Worm (Caenorhabditis elegans): Measurements from ENCODE around the gene str-162.

Gene str-162

DNA sequence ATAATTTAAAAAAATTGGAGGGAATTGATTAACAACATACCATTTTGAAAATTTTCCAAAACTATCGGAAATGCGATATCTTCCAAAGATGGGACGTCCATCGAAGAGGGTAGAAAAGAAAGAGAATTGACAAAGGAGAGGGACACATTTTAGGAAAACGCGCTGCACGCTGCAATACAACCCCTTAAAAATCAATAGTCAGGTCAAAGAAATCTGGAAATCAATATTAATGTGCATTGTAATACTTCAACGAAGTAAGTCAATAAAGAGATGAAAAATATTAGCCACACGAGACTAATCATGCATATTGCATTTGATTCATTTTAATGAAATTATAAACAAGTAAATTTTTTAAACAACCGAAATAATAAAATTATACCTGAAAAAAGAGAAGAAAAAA, 22.8 kb upstream of the str-162 start, which contains the start of gene Y9C9A.13:
TSS of gene Y9C9A.13 (minus strand) at position 101 of the 400 bp plus-strand sequence.
- TF ChIP-seq nhr-237 (tag; optimal IDR thresholded peaks at IDR 0.05) (no peak), lin-32 (GFP tag; optimal IDR thresholded peaks at IDR 0.05) (no peak), cnd-1 (tag; optimal IDR thresholded peaks at IDR 0.05) (no peak), sptf-1 (tag; optimal IDR thresholded peaks at IDR 0.05) (no peak), elt-3 (tag; optimal IDR thresholded peaks at IDR 0.05) (no peak), lin-13 (tag; optimal IDR thresholded peaks at IDR 0.05) (no peak), blmp-1 (tag; optimal IDR thresholded peaks at IDR 0.05) (no peak), snpc-4 (tag; optimal IDR thresholded peaks at IDR 0.05) (no peak), mab-5 (tag; optimal IDR thresholded peaks at IDR 0.05) (no peak), ceh-43 (GFP tag; optimal IDR thresholded peaks at IDR 0.05) (no peak), ztf-11 (tag; optimal IDR thresholded peaks at IDR 0.05) (no peak)

DNA sequence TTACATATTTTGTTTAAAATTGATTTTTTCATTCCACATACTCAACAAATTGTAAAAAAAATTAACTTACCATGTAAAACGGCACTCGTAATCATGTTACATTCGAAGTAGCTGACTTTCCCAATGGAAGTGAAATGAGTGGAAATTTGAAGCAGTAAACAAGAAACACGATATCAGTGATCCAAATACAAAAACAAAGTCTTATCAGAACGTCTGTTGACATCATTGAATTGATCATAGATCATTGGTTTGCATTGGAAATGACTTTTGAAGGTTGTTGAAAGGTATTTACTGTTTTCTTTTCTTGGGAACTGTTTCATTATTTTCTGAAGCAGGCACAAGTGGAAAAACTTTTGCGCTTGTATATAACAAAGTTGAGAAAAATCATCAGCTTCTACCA, 16.2 kb upstream of the str-162 start, which contains the start of gene Y9C9A.16:
TSS of gene Y9C9A.16 (minus strand) at position 131 of the 400 bp plus-strand sequence.
- no peak for TF ChIP-seq unc-62 (GFP tag; optimal IDR thresholded peaks at IDR 0.05)
- TF ChIP-seq unc-120 (tag; optimal IDR thresholded peaks at IDR 0.05; ENCODE audit: poor library complexity, severe bottlenecking): no peak
- TF ChIP-seq hlh-1 (tag; optimal IDR thresholded peaks at IDR 0.05): no peak
- no peak for TF ChIP-seq tbx-8 (GFP tag; optimal IDR thresholded peaks at IDR 0.05)

DNA sequence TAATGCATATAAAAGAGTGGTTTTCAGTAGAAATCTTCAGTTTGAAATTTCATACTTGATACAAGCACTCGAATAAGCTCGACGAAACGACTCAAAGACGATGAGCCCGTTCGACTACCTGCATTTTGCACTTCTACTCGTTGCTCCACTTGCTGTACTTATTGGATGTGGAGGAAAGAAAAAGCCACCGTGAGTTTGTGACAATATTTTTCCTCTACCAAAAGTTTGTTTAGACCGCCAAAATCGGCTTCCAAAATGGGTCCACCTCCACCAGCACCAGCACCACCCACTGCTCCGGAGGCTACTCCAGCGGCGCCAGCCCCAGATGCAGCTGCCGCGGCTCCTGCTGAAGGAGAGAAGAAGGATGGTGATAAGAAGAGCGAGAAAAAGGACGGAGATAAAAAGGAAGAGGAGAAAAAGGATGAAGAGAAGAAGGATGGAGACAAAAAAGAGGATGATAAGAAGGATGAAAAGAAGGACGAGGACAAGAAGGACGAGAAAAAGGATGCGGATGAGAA, 15.0 kb upstream of the str-162 start, which contains the start of gene E03H12.5:
TSS of gene E03H12.5 (plus strand) at position 51 of the 518 bp plus-strand sequence.
- TF ChIP-seq nhr-76 (tag; optimal IDR thresholded peaks at IDR 0.05): no peak
- TF ChIP-seq ces-1 (GFP tag; optimal IDR thresholded peaks at IDR 0.05): no peak
- no peak for TF ChIP-seq zip-8 (tag; optimal IDR thresholded peaks at IDR 0.05)
- TF ChIP-seq unc-39 (tag; optimal IDR thresholded peaks at IDR 0.05): no peak
- no peak for TF ChIP-seq elt-3 (tag; optimal IDR thresholded peaks at IDR 0.05)
- no peak for TF ChIP-seq ztf-11 (tag; optimal IDR thresholded peaks at IDR 0.05)
- no peak for TF ChIP-seq nhr-12 (tag; optimal IDR thresholded peaks at IDR 0.05)
- TF ChIP-seq cnd-1 (tag; optimal IDR thresholded peaks at IDR 0.05): no peak
- no peak for TF ChIP-seq mep-1 (tag; optimal IDR thresholded peaks at IDR 0.05)
- TF ChIP-seq sptf-1 (tag; optimal IDR thresholded peaks at IDR 0.05): no peak
- TF ChIP-seq bed-3 (GFP tag; optimal IDR thresholded peaks at IDR 0.05): no peak
- no peak for TF ChIP-seq elt-1 (tag; optimal IDR thresholded peaks at IDR 0.05; ENCODE audit: borderline replicate concordance, insufficient read depth)
- no peak for TF ChIP-seq blmp-1 (tag; optimal IDR thresholded peaks at IDR 0.05)
- no peak for TF ChIP-seq flh-1 (GFP tag; optimal IDR thresholded peaks at IDR 0.05)
- TF ChIP-seq ceh-83 (GFP tag; optimal IDR thresholded peaks at IDR 0.05): no peak
- TF ChIP-seq ham-2 (GFP tag; optimal IDR thresholded peaks at IDR 0.05): no peak
- no peak for TF ChIP-seq snpc-4 (tag; optimal IDR thresholded peaks at IDR 0.05)
- TF ChIP-seq drap-1 (GFP tag; optimal IDR thresholded peaks at IDR 0.05): no peak
- no peak for TF ChIP-seq lin-13 (tag; optimal IDR thresholded peaks at IDR 0.05)
- no peak for TF ChIP-seq mab-5 (tag; optimal IDR thresholded peaks at IDR 0.05)

DNA sequence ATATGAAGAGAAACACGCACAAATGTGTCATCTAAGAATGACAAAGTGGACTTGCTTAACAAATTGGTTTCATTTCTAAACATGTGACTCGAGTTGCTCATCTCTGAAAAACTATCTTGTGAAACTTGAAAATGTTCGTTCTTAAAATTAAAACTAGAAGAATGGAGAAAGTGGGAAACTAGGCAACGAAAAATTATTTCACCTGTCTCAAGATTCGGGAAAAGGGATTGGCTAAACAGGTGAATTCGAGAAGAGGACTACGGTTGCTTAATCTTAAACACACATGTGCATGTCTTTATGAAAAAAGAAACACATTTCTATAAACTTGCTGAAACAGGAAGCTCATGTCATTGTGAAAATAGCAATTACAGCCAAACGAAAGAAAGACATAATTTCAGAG, 11.2 kb upstream of the str-162 start, which contains the start of gene srz-24:
TSS of gene srz-24 (minus strand) at position 101 of the 400 bp plus-strand sequence.
- TF ChIP-seq zip-8 (tag; optimal IDR thresholded peaks at IDR 0.05) (no peak), snpc-4 (tag; optimal IDR thresholded peaks at IDR 0.05) (no peak), ceh-83 (GFP tag; optimal IDR thresholded peaks at IDR 0.05) (no peak), mep-1 (tag; optimal IDR thresholded peaks at IDR 0.05) (no peak), ceh-39 (tag; optimal IDR thresholded peaks at IDR 0.05) (no peak), mls-2 (tag; optimal IDR thresholded peaks at IDR 0.05) (no peak), ztf-11 (tag; optimal IDR thresholded peaks at IDR 0.05) (no peak), lsy-2 (tag; optimal IDR thresholded peaks at IDR 0.05) (no peak), tbx-8 (GFP tag; optimal IDR thresholded peaks at IDR 0.05) (no peak)

DNA sequence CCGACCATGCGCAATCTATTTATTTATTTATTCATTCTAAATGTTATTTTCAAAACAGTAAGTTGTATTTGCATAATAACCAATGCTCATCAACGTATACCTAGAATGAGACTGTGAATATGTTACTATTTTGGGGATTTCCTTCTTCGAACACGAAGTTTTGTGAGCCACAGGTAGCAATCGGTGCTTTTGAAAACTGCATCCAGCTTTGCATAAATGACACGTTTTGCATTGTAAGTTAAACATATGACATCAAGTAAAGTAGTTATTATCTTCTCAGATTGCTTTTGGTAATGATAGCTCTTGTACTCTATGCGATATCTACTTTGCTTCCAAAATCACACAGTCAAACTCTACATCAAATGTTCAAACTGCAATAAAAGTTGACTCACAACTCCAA, 9.7 kb upstream of the str-162 start, which contains the start of gene E03H12.4:
TSS of gene E03H12.4 (plus strand) at position 120 of the 400 bp plus-strand sequence.
- no peak for TF ChIP-seq mep-1 (tag; optimal IDR thresholded peaks at IDR 0.05)

DNA sequence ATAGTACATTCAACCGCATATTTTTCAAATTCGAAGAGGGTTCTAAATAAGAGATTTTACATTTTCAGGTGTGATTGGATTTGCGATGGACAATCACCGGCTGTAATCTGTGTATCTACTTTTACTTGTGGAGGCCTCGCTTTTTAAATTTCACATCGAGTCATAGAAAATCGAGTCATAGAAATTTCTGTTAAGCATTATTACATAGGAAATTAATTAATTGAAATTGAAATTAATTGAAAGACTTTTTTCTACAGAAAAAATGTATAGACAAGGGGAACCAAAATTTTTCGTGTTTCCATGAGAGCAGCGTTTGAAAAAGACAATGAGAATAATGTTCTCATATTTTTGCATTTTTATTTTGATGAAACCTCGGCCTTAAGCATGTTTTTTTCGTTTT, 8.4 kb upstream of the str-162 start, which contains the start of gene clec-176:
TSS of gene clec-176 (plus strand) at position 301 of the 400 bp plus-strand sequence.
- TF ChIP-seq sem-2 (GFP tag; optimal IDR thresholded peaks at IDR 0.05) (no peak), elt-3 (tag; optimal IDR thresholded peaks at IDR 0.05) (no peak), cnd-1 (tag; optimal IDR thresholded peaks at IDR 0.05) (no peak), pha-4 (tag; optimal IDR thresholded peaks at IDR 0.05) (no peak), sptf-1 (tag; optimal IDR thresholded peaks at IDR 0.05) (no peak), blmp-1 (tag; optimal IDR thresholded peaks at IDR 0.05) (no peak), lsy-2 (tag; optimal IDR thresholded peaks at IDR 0.05) (no peak), snpc-4 (tag; optimal IDR thresholded peaks at IDR 0.05) (no peak), unc-39 (tag; optimal IDR thresholded peaks at IDR 0.05) (no peak), nhr-28 (tag; optimal IDR thresholded peaks at IDR 0.05) (no peak), mls-2 (tag; optimal IDR thresholded peaks at IDR 0.05) (no peak)
